Worm (Caenorhabditis elegans) whole organism, L1 larva: ENCODE data around the gene str-66.

Experiments
- C04F5.9 ChIP-seq: sonication (generic microtip); optimal IDR thresholded peaks from 2 replicates; lab custom pipeline; 2016; ENCODE audit warnings: missing genetic modification characterization, missing compliant biosample characterization
- C16A3.4 ChIP-seq: fragments of 150-350 bp; optimal IDR thresholded peaks from 2 replicates; lab custom pipeline; 2014; ENCODE audit warnings: missing biosample characterization, missing genetic modification characterization
- F16B12.6 ChIP-seq: fragments of 150-350 bp; optimal IDR thresholded peaks from 2 replicates; lab custom pipeline; 2014; ENCODE audit warnings: missing biosample characterization, missing genetic modification characterization
- Y116A8C.19 ChIP-seq: sonication (generic microtip); optimal IDR thresholded peaks from 2 replicates; lab custom pipeline; 2016; ENCODE audit warnings: missing compliant biosample characterization, missing genetic modification characterization, borderline replicate concordance
- aly-2 ChIP-seq: fragments of 150-350 bp; optimal IDR thresholded peaks from 2 replicates; lab custom pipeline; 2014; ENCODE audit warnings: missing biosample characterization, missing genetic modification characterization
- ama-1 ChIP-seq: fragments of 150-350 bp; optimal IDR thresholded peaks from 2 replicates; lab custom pipeline; 2014
- blmp-1 ChIP-seq: fragments of 150-350 bp; optimal IDR thresholded peaks from 2 replicates; lab custom pipeline; 2014; ENCODE audit warnings: missing biosample characterization, missing genetic modification characterization
- ceh-63 ChIP-seq: fragments of 200-800 bp; sonication (Bioruptor generic); optimal IDR thresholded peaks from 2 replicates; lab custom pipeline; 2018; ENCODE audit warnings: mild to moderate bottlenecking, missing genetic modification characterization, missing compliant biosample characterization
- ceh-8 ChIP-seq: fragments of 200-800 bp; sonication (Bioruptor generic); optimal IDR thresholded peaks from 2 replicates; lab custom pipeline; 2018; ENCODE audit warnings: mild to moderate bottlenecking, missing genetic modification characterization, moderate library complexity, missing compliant biosample characterization
- ceh-82 ChIP-seq, 3 experiments: fragments of 150-350 bp in 1 of 3; sonication (generic microtip) in 2 of 3; optimal IDR thresholded peaks; 2 replicates each; lab custom pipeline; 2014 to 2017; ENCODE audit warnings: missing biosample characterization in 3 of 3, missing genetic modification characterization in 3 of 3
- ceh-88 ChIP-seq: fragments of 200-800 bp; sonication (Bioruptor generic); IDR thresholded peaks from 2 replicates; pipeline ENCODE4 v1.3.6; 2022; ENCODE audit warnings: missing genetic modification characterization, missing compliant biosample characterization
- ceh-90 ChIP-seq: sonication (generic microtip); optimal IDR thresholded peaks from 2 replicates; lab custom pipeline; 2016; ENCODE audit warnings: missing genetic modification characterization, missing compliant biosample characterization
- ces-1 ChIP-seq: fragments of 150-350 bp; optimal IDR thresholded peaks from 2 replicates; lab custom pipeline; 2014; ENCODE audit warnings: missing biosample characterization, missing genetic modification reagents, missing genetic modification characterization
- dpl-1 ChIP-seq, 3 experiments: fragments of 150-350 bp in 2 of 3; sonication (generic microtip) in 1 of 3; optimal IDR thresholded peaks; 2 replicates each; lab custom pipeline; 2014 to 2017; ENCODE audit warnings: missing biosample characterization in 3 of 3, missing genetic modification characterization in 3 of 3, missing genetic modification reagents in 3 of 3
- egl-13 ChIP-seq: sonication (generic microtip); optimal IDR thresholded peaks from 2 replicates; lab custom pipeline; 2016; ENCODE audit warnings: missing genotype, missing genetic modification reagents, missing genetic modification characterization, missing compliant biosample characterization
- elt-3 ChIP-seq, 6 experiments: fragments of 150-350 bp in 1 of 6; sonication (generic microtip); optimal IDR thresholded peaks; 2 replicates each; lab custom pipeline; 2017 to 2018; ENCODE audit warnings: missing biosample characterization in 6 of 6, missing genetic modification characterization in 6 of 6, inconsistent platforms in 1 of 6
- fkh-8 ChIP-seq: sonication (generic microtip); optimal IDR thresholded peaks from 2 replicates; lab custom pipeline; 2016; ENCODE audit warnings: mild to moderate bottlenecking, missing genetic modification characterization, missing compliant biosample characterization
- fos-1 ChIP-seq: fragments of 150-350 bp; optimal IDR thresholded peaks from 2 replicates; lab custom pipeline; 2014; ENCODE audit warnings: missing biosample characterization, missing genetic modification characterization
- grh-1 ChIP-seq: fragments of 200-800 bp; sonication (Bioruptor generic); IDR thresholded peaks from 2 replicates; pipeline ENCODE4 v1.3.6; 2022; ENCODE audit warnings: missing genetic modification reagents, missing genetic modification characterization, missing compliant biosample characterization
- hlh-17 ChIP-seq: fragments of 200-800 bp; sonication (Bioruptor generic); optimal IDR thresholded peaks from 2 replicates; lab custom pipeline; 2018; ENCODE audit warnings: missing genetic modification characterization, mild to moderate bottlenecking, missing compliant biosample characterization, moderate library complexity, borderline replicate concordance
- hlh-4 ChIP-seq: sonication (generic microtip); optimal IDR thresholded peaks from 2 replicates; lab custom pipeline; 2016; ENCODE audit warnings: mild to moderate bottlenecking, missing genetic modification characterization, missing compliant biosample characterization
- hpl-2 ChIP-seq: fragments of 150-350 bp; optimal IDR thresholded peaks from 2 replicates; lab custom pipeline; 2014; ENCODE audit warnings: missing biosample characterization, missing genetic modification reagents, missing genetic modification characterization
- irx-1 ChIP-seq: sonication (generic microtip); optimal IDR thresholded peaks from 2 replicates; lab custom pipeline; 2016; ENCODE audit warnings: missing genetic modification characterization, missing compliant biosample characterization
- isw-1 ChIP-seq: fragments of 200-800 bp; sonication (Bioruptor generic); IDR thresholded peaks from 2 replicates; pipeline ENCODE4 v1.3.6; 2022; ENCODE audit warnings: missing genetic modification characterization, missing compliant biosample characterization
- jun-1 ChIP-seq: fragments of 150-350 bp; optimal IDR thresholded peaks from 2 replicates; lab custom pipeline; 2014; ENCODE audit warnings: missing biosample characterization, missing genetic modification reagents, missing genetic modification characterization
- mep-1 ChIP-seq: fragments of 150-350 bp; optimal IDR thresholded peaks from 2 replicates; lab custom pipeline; 2014; ENCODE audit warnings: missing biosample characterization, missing genetic modification characterization
- nhr-12 ChIP-seq: sonication (generic microtip); optimal IDR thresholded peaks from 2 replicates; lab custom pipeline; 2017; ENCODE audit warnings: missing biosample characterization, missing genetic modification characterization
- nhr-47 ChIP-seq: sonication (generic microtip); optimal IDR thresholded peaks from 2 replicates; lab custom pipeline; 2016; ENCODE audit warnings: mild to moderate bottlenecking, missing genetic modification characterization, moderate library complexity, missing compliant biosample characterization
- nhr-71 ChIP-seq: sonication (generic microtip); optimal IDR thresholded peaks from 2 replicates; lab custom pipeline; 2016; ENCODE audit warnings: mild to moderate bottlenecking, missing genetic modification characterization, moderate library complexity, missing compliant biosample characterization
- nhr-76 ChIP-seq: sonication (generic microtip); optimal IDR thresholded peaks from 2 replicates; lab custom pipeline; 2017; ENCODE audit warnings: missing biosample characterization, missing genetic modification characterization
- nhr-85 ChIP-seq: sonication (generic microtip); peaks from one replicate; lab custom pipeline; 2016; ENCODE audit warnings: missing genetic modification characterization, inconsistent platforms, missing compliant biosample characterization
- pag-3 ChIP-seq: sonication (generic microtip); optimal IDR thresholded peaks from 2 replicates; lab custom pipeline; 2017; ENCODE audit warnings: missing genetic modification characterization, mild to moderate bottlenecking, missing compliant biosample characterization, antibody characterized with exemption, borderline replicate concordance; ENCODE audit not compliant: insufficient read depth
- skn-1 ChIP-seq: fragments of 150-350 bp; optimal IDR thresholded peaks from 2 replicates; lab custom pipeline; 2014; ENCODE audit warnings: missing biosample characterization, missing genetic modification characterization
- sptf-1 ChIP-seq: fragments of 150-350 bp; optimal IDR thresholded peaks from 2 replicates; lab custom pipeline; 2014; ENCODE audit warnings: missing biosample characterization, missing genetic modification characterization
- tbx-2 ChIP-seq: sonication (generic microtip); optimal IDR thresholded peaks from 2 replicates; lab custom pipeline; 2016; ENCODE audit warnings: missing genetic modification characterization, missing compliant biosample characterization
- unc-130 ChIP-seq: fragments of 150-350 bp; optimal IDR thresholded peaks from 2 replicates; lab custom pipeline; 2017; ENCODE audit warnings: missing biosample characterization, missing genetic modification characterization, inconsistent platforms
- unc-30 ChIP-seq: sonication (generic microtip); optimal IDR thresholded peaks from 2 replicates; lab custom pipeline; 2017; ENCODE audit warnings: missing biosample characterization, missing genetic modification characterization
- unc-62 ChIP-seq: fragments of 150-350 bp; optimal IDR thresholded peaks from 2 replicates; lab custom pipeline; 2014; ENCODE audit warnings: missing biosample characterization, missing genetic modification reagents, missing genetic modification characterization
- vab-15 ChIP-seq: sonication (generic microtip); optimal IDR thresholded peaks from 2 replicates; lab custom pipeline; 2017; ENCODE audit warnings: missing genotype, mild to moderate bottlenecking, missing genetic modification characterization, missing compliant biosample characterization
- zip-4 ChIP-seq: fragments of 200-800 bp; sonication (Bioruptor generic); optimal IDR thresholded peaks from 2 replicates; lab custom pipeline; 2018; ENCODE audit warnings: mild to moderate bottlenecking, missing genetic modification characterization, moderate library complexity, missing compliant biosample characterization
- ztf-11 ChIP-seq, 2 experiments: sonication (generic microtip); optimal IDR thresholded peaks; 2 replicates each; lab custom pipeline; 2016 to 2017; ENCODE audit warnings: missing genetic modification characterization in 2 of 2, missing biosample characterization in 1 of 2, missing compliant biosample characterization in 1 of 2

str-66 gene

DNA sequence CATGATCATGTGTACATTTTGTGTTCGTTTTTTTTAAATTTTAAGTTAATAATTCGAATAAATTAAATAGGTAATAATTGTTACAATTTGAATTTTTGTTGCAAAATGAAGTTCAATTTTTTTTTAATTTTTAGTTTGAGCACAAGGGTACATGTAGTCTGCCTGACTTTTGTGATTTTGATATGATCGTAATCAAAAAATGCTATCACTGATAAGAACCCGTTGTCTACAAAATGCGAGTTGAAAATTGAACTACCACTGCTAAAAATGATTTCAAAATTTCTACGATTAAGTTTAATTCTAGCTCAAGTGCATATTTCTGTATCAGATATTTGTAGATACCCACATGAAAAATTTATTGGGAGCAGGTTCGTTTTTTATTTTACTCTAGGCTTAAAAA, 14.1 kb upstream of the str-66 start, which contains the start of gene clec-210:
Gene clec-210, plus strand, starts transcription at position 211 of the 400 bp plus-strand sequence.
- no peak for TF ChIP-seq ces-1
- TF ChIP-seq isw-1 (GFP tag; lab: Robert Waterston, UW): no peak
- TF ChIP-seq unc-130: no peak
- no peak for TF ChIP-seq C04F5.9
- TF ChIP-seq ceh-82 (tag; optimal IDR thresholded peaks at IDR 0.05; lab: Kevin White, UChicago): no peak
- no peak for TF ChIP-seq hpl-2
- TF ChIP-seq zip-4 (GFP tag; lab: Kevin White, UChicago): no peak

DNA sequence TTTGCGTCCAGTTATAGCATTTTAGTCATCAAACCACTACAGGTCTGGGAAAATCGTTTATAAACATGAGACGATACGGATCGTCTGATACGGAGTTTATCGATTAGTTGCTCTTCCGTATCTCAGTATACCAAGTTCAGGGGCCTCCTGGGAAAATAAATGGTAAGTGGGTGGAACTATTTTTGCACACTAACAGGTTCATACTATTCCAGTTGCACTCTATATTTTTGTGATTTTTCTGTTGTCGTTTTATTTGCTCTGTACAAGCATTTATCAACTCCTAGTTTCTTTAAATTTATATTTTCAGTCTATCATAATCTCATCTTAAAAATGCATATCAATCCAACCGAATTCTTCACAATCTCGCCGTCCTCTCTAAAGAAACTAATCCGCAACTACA, 10.9 kb upstream of the str-66 start, which contains the start of gene Y73C8C.3:
Gene Y73C8C.3, plus strand, starts transcription at position 301 of the 400 bp plus-strand sequence.
- TF ChIP-seq aly-2 (tag; lab: Kevin White, UChicago) (no peak), fkh-8 (no peak), pag-3 (tag; lab: Kevin White, UChicago) (no peak), F16B12.6 (tag; lab: Kevin White, UChicago) (no peak), elt-3 (tag; optimal IDR thresholded peaks at IDR 0.05; lab: Kevin White, UChicago) (no peak)

DNA sequence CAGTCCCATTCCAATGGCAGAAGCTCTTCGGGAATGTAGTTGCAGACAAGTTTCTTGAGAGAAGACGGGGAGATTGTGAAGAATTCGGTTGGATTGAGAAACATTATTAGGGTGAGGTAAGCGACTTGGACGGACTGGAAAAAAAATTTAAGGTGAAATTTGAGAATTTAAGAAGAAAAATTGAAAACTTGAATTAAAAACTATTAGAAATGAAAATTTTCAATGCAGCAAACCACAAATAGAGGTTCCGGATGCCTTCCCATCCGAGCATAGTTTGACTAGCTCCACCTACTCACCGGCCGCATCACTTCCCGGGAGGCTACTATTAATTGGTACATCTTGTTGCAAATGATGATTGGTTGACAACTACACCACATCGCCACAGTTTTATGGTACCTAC, 9.7 kb upstream of the str-66 start, which contains the start of gene Y73C8C.8:
Gene Y73C8C.8, minus strand, starts transcription at position 101 of the 400 bp plus-strand sequence.
- TF ChIP-seq unc-30 (tag; lab: Kevin White, UChicago) (no peak), ceh-8 (GFP tag; lab: Kevin White, UChicago) (no peak), ztf-11 (tag; optimal IDR thresholded peaks at IDR 0.05; lab: Kevin White, UChicago) (no peak), skn-1 (tag; lab: Kevin White, UChicago) (no peak), ceh-63 (no peak), irx-1 (no peak), dpl-1 (GFP tag; optimal IDR thresholded peaks at IDR 0.05; lab: Kevin White, UChicago) (no peak), unc-130 (no peak), hlh-17 (no peak), jun-1 (no peak), vab-15 (no peak), grh-1 (GFP tag; lab: Robert Waterston, UW) (no peak), nhr-47 (tag; lab: Kevin White, UChicago) (no peak), nhr-76 (tag; lab: Kevin White, UChicago) (no peak), mep-1 (tag; lab: Kevin White, UChicago) (no peak), unc-62 (no peak), hlh-4 (tag; lab: Kevin White, UChicago) (no peak), egl-13 (tag; lab: Kevin White, UChicago) (no peak), Y116A8C.19 (tag; lab: Kevin White, UChicago) (no peak), ceh-88 (no peak)

DNA sequence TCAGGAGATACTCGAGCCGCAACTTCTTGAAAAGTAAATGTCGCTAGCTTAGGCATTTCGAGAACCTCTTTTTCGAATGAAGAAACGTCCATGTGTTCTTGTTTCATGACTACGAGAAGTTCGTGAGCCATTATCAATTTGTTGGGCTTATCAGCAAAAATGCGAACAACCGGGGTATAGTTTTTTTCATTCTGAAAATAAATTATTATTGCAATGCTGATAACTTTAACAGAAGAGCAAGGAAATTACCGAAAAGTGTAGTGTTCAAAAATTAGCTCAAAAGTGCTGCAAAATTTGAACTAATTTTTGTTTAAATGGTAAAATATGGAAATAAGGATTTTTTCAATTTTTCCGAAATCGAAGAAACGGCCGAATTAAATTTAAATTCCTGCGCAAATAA, 8.2 kb upstream of the str-66 start:
- TF ChIP-seq C04F5.9: no peak
- TF ChIP-seq ama-1 (lab: Kevin White, UChicago): no peak
- no peak for TF ChIP-seq blmp-1 (tag; lab: Kevin White, UChicago)
- TF ChIP-seq nhr-85: no peak
- TF ChIP-seq ceh-90: no peak
- no peak for TF ChIP-seq sptf-1 (tag; lab: Kevin White, UChicago)
- TF ChIP-seq nhr-12 (tag; lab: Kevin White, UChicago): no peak
- no peak for TF ChIP-seq hlh-4 (tag; lab: Kevin White, UChicago)
- TF ChIP-seq fos-1: no peak
- TF ChIP-seq tbx-2 (tag; lab: Kevin White, UChicago): no peak
- TF ChIP-seq C16A3.4: no peak
- no peak for TF ChIP-seq nhr-71 (tag; lab: Kevin White, UChicago)
